Worm (Caenorhabditis elegans) whole organism, L1 larva: ENCODE measurements around the gene Y54G2A.11.

Experiments
- aly-2 ChIP-seq: fragments of 150-350 bp; optimal IDR thresholded peaks from 2 replicates; lab custom pipeline; 2014; ENCODE audit warnings: missing biosample characterization, missing genetic modification characterization
- blmp-1 ChIP-seq: fragments of 150-350 bp; optimal IDR thresholded peaks from 2 replicates; lab custom pipeline; 2014; ENCODE audit warnings: missing biosample characterization, missing genetic modification characterization
- fos-1 ChIP-seq: fragments of 150-350 bp; optimal IDR thresholded peaks from 2 replicates; lab custom pipeline; 2014; ENCODE audit warnings: missing biosample characterization, missing genetic modification characterization
- lsy-2 ChIP-seq, 2 experiments: fragments of 150-350 bp; optimal IDR thresholded peaks; 2 replicates each; lab custom pipeline; 2014; ENCODE audit warnings: missing biosample characterization in 2 of 2, missing genetic modification characterization in 2 of 2
- nhr-237 ChIP-seq: fragments of 150-350 bp; optimal IDR thresholded peaks from 2 replicates; lab custom pipeline; 2014; ENCODE audit warnings: missing biosample characterization, missing genetic modification characterization
- nhr-85 ChIP-seq: sonication (generic microtip); peaks from one replicate; lab custom pipeline; 2016; ENCODE audit warnings: missing genetic modification characterization, inconsistent platforms, missing compliant biosample characterization

DNA sequence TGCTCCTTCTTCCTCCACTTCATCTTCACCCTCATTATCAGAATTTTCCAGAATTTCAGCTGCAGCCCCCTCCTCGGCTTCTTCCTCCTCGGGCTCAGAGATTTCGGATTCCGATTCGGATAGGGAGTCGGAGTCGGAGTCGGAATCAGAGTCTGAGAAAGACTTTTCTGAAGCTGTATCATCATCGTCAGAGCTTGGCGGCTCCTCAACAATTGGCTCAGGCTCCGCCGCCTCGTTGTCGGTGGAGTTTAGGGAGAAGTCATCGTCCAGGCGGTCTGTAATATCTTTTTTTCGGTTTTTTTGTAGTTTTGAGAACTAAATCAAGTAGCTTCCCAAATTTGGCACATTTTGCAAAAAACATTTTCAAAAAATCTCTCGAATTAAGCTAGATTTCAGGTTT, 757 bp downstream of the Y54G2A.11 start:
- TF ChIP-seq blmp-1 (tag; lab: Kevin White, UChicago) (no peak), nhr-85 (tag; lab: Kevin White, UChicago) (no peak), lsy-2 (tag; optimal IDR thresholded peaks at IDR 0.05; lab: Kevin White, UChicago) (no peak), fos-1 (tag; lab: Kevin White, UChicago) (no peak), aly-2 (tag; lab: Kevin White, UChicago) (no peak), nhr-237 (tag; lab: Kevin White, UChicago) (no peak)
